Fruit fly (Drosophila melanogaster): ENCODE data around the gene CG42324.

dm6 chr3L:3434882-3435281 is 37.4 kb upstream of the CG42324 start:
- TF ChIP-seq CG6808 (GFP tag; optimal IDR thresholded peaks at IDR 0.05), result no peak
- no peak for TF ChIP-seq CG11762 (GFP tag; optimal IDR thresholded peaks at IDR 0.05; ENCODE audit: insufficient read depth)
- TF ChIP-seq Sox15 (GFP tag; optimal IDR thresholded peaks at IDR 0.05), result no peak
- TF ChIP-seq esn (GFP tag; optimal IDR thresholded peaks at IDR 0.05), result no peak
- no peak for TF ChIP-seq topi (GFP tag; optimal IDR thresholded peaks at IDR 0.05)
- no peak for TF ChIP-seq pdm3 (GFP tag; optimal IDR thresholded peaks at IDR 0.05)
